Fruit fly (Drosophila melanogaster): Measurements from ENCODE around the gene raskol.
A peak's percentile ranks its signal among the peaks of the same experiment; 100 is the strongest.

Gene raskol

DNA sequence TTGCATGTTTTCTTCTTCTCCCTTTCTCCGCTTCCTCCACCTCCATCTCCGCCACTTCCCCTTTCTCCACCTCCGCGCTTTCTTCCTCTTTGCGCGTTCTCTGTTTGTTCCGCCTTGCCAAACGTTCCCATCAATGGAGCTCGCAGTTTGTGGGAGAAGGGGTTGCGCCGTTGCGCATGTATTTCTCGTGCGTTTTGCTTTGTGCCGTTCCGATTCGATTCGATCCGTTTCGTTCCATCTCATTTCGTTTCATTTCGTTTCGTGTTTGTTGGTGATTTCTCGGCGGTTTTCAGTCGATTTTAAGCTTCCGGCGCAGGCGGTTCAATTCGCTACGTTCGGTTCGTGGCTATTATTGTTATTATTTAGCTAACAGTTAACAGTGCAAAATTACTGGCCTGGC lies 13.0 kb downstream of the raskol start (continued):
- TF ChIP-seq lab (GFP tag; optimal IDR thresholded peaks at IDR 0.05) (peak; percentile 44), Pdp1 (GFP tag; optimal IDR thresholded peaks at IDR 0.05) (peak in 1 of 2 experiments; percentile 20), sqz (GFP tag; optimal IDR thresholded peaks at IDR 0.05) (peak; percentile 51), psq (GFP tag; optimal IDR thresholded peaks at IDR 0.05) (peak; percentile 59), Eip74EF (GFP tag; optimal IDR thresholded peaks at IDR 0.05) (peak in 1 of 2 experiments; percentile 21), cg (GFP tag; optimal IDR thresholded peaks at IDR 0.05) (peak; percentile 23), sens (GFP tag) (peak; percentile 77), chm (GFP tag; IDR thresholded peaks at IDR 0.05) (peak; percentile 55; the same call in 1 of the 2 replicates), Rfx (GFP tag; IDR thresholded peaks at IDR 0.05) (0 out of 2 replicates have a peak, but pooled peaks have one; percentile 21), Jarid2 (GFP tag; optimal IDR thresholded peaks at IDR 0.05) (peak; percentile 73), CG12659 (GFP tag; optimal IDR thresholded peaks at IDR 0.05) (peak; percentile 20), pum (GFP tag; optimal IDR thresholded peaks at IDR 0.05) (no peak), ci (GFP tag; IDR thresholded peaks at IDR 0.05) (peak; percentile 58; the same call in 2 of the 3 replicates), CG13624 (GFP tag; optimal IDR thresholded peaks at IDR 0.05) (peak; percentile 11), nom (GFP tag; optimal IDR thresholded peaks at IDR 0.05) (peak; percentile 30), Xrp1 (GFP tag; IDR thresholded peaks at IDR 0.05) (no peak), ewg (GFP tag; optimal IDR thresholded peaks at IDR 0.05) (peak; percentile 54), CG13894 (tag; optimal IDR thresholded peaks at IDR 0.05) (peak; percentile 8), nerfin-1 (tag; optimal IDR thresholded peaks at IDR 0.05) (peak; percentile 3), sob (GFP tag; IDR thresholded peaks at IDR 0.05) (0 out of 2 replicates have a peak, but pooled peaks have one; percentile 8), oc (tag; optimal IDR thresholded peaks at IDR 0.05) (peak; percentile 10), stwl (tag; optimal IDR thresholded peaks at IDR 0.05) (peak; percentile 40), CG6791 (GFP tag; IDR thresholded peaks at IDR 0.05; ENCODE audit: partially characterized antibody) (peak; percentile 49; the same call in 2 of the 3 replicates), CG7839 (tag; optimal IDR thresholded peaks at IDR 0.05) (peak; percentile 19), chinmo (GFP tag; IDR thresholded peaks at IDR 0.05; ENCODE audit: partially characterized antibody) (peak; percentile 56; the same call in 1 of the 4 replicates), CG13287 (GFP tag; IDR thresholded peaks at IDR 0.05; ENCODE audit: partially characterized antibody) (peak; percentile 34; the same call in 1 of the 2 replicates), ems (GFP tag; optimal IDR thresholded peaks at IDR 0.05) (no peak), onecut (GFP tag; IDR thresholded peaks at IDR 0.05) (peak; percentile 30), CG2678 (tag; optimal IDR thresholded peaks at IDR 0.05) (no peak), Optix (GFP tag; IDR thresholded peaks at IDR 0.05) (no peak), bbx (GFP tag; IDR thresholded peaks at IDR 0.05; ENCODE audit: partially characterized antibody) (0 out of 2 replicates have a peak, but pooled peaks have one; percentile 37), CG15479 (GFP tag; optimal IDR thresholded peaks at IDR 0.05) (peak; percentile 36), rib (GFP tag; IDR thresholded peaks at IDR 0.05) (peak; percentile 51; the same call in 1 of the 2 replicates), mirr (GFP tag; optimal IDR thresholded peaks at IDR 0.05) (peak; percentile 29), CG2199 (GFP tag; IDR thresholded peaks at IDR 0.05) (peak; percentile 88; the same call in 2 of the 3 replicates), zfh2 (GFP tag; optimal IDR thresholded peaks at IDR 0.05) (no peak), Med (GFP tag) (peak; percentile 81), sug (tag; optimal IDR thresholded peaks at IDR 0.05) (no peak), vvl (GFP tag; IDR thresholded peaks at IDR 0.05) (0 out of 2 replicates have a peak, but pooled peaks have one; percentile 15), CG8290 (GFP tag; optimal IDR thresholded peaks at IDR 0.05) (peak; percentile 68), CG8290 (tag; optimal IDR thresholded peaks at IDR 0.05) (peak; percentile 66 to 67), sr (GFP tag; IDR thresholded peaks at IDR 0.05) (peak; percentile 53; the same call in 1 of the 3 replicates), CG17328 (GFP tag; IDR thresholded peaks at IDR 0.05) (peak; percentile 18; the same call in 1 of the 2 replicates), gcm (GFP tag; optimal IDR thresholded peaks at IDR 0.05) (peak; percentile 1), CG15011 (GFP tag; optimal IDR thresholded peaks at IDR 0.05) (no peak), Deaf1 (tag; optimal IDR thresholded peaks at IDR 0.05) (peak; percentile 42), Meics (GFP tag; optimal IDR thresholded peaks at IDR 0.05) (peak; percentile 14), CG7987 (GFP tag; optimal IDR thresholded peaks at IDR 0.05) (peak; percentile 22), crol (GFP tag; IDR thresholded peaks at IDR 0.05) (peak; percentile 98)
